Fruit fly (Drosophila melanogaster): ENCODE measurements around the gene CG18273.

- TF ChIP-seq CG4496 (GFP tag; IDR thresholded peaks at IDR 0.05) = no peak
- TF ChIP-seq CG13204 (GFP tag; optimal IDR thresholded peaks at IDR 0.05) = no peak
- TF ChIP-seq Pif1B (GFP tag; optimal IDR thresholded peaks at IDR 0.05) = no peak
- no peak for TF ChIP-seq CG34367 (tag; optimal IDR thresholded peaks at IDR 0.05)
- TF ChIP-seq CG8159 (tag; optimal IDR thresholded peaks at IDR 0.05) = no peak
- no peak for TF ChIP-seq rn (GFP tag; IDR thresholded peaks at IDR 0.05)
- no peak for TF ChIP-seq Snoo (tag; optimal IDR thresholded peaks at IDR 0.05)
- TF ChIP-seq Ets98B (GFP tag; IDR thresholded peaks at IDR 0.05) = no peak
Measured at dm6 chrX:510528-510927, 23.1 kb upstream of the CG18273 start.

Measured in whole organism, pupa.